Worm (Caenorhabditis elegans): Measurements from ENCODE around the gene col-152.

DNA sequence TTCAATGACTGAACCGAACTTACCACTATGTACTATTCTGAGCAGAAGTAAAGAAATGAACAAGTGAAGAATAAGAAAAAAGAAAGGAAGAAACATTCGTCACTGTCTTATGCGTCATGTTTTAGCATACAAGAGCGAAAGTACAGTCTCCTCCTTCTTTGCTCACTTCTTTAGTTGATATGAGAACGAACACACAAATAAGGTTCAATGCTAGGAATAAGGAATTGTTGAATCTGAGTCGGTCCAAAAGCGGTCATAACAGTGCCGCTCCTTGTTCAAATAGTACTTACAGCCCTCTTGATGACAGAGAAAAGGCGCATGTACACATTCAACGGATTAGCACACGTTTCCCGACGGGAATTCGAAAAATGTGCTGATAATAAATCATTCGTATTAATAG lies 21.6 kb upstream of the col-152 start, which contains the start of gene F25D1.8:
- no peak for TF ChIP-seq elt-1 (tag; optimal IDR thresholded peaks at IDR 0.05)
- no peak for TF ChIP-seq ceh-82 (tag; optimal IDR thresholded peaks at IDR 0.05)
- TF ChIP-seq elt-3 (tag; optimal IDR thresholded peaks at IDR 0.05) = no peak
- TF ChIP-seq ZK546.5 (tag; optimal IDR thresholded peaks at IDR 0.05) = no peak
- TF ChIP-seq pha-4 (tag; optimal IDR thresholded peaks at IDR 0.05) = no peak
- no peak for TF ChIP-seq nhr-237 (tag; optimal IDR thresholded peaks at IDR 0.05)
- peak; percentile 21 for TF ChIP-seq pqm-1 (tag; optimal IDR thresholded peaks at IDR 0.05)
- no peak for TF ChIP-seq ceh-9 (tag; optimal IDR thresholded peaks at IDR 0.05)
- no peak for TF ChIP-seq zag-1 (tag; optimal IDR thresholded peaks at IDR 0.05)
